Fruit fly (Drosophila melanogaster): ENCODE results near the gene CG4995.

Gene CG4995

DNA sequence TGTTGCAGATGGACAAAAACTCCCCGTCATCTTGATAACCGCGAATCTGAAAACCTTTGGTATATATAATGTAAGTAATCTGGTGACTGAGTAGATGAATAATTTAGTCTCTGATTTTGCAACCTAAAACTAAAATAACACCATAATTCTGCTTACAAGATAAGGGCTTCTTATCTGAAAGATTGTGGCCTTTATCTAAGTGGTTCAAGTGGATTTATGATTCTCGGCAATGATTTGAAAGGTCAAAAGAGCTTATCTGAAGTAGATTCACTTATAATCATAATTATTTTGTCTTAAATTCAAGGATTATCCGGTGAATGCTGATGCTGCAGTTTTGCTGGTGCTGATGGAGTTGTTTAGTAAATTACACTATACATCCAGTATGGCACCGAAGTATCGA is 6.4 kb upstream of the CG4995 start (continued):
- TF ChIP-seq CG8478 (optimal IDR thresholded peaks at IDR 0.05) (no peak), nerfin-2 (GFP tag; IDR thresholded peaks at IDR 0.05; ENCODE audit: partially characterized antibody) (no peak), Six4 (GFP tag; optimal IDR thresholded peaks at IDR 0.05) (no peak), bowl (GFP tag; IDR thresholded peaks at IDR 0.05) (no peak), sc (optimal IDR thresholded peaks at IDR 0.05) (no peak), sc (GFP tag; optimal IDR thresholded peaks at IDR 0.05) (no peak), grn (GFP tag; optimal IDR thresholded peaks at IDR 0.05) (peak; percentile 45), sqz (GFP tag; optimal IDR thresholded peaks at IDR 0.05) (no peak), br (optimal IDR thresholded peaks at IDR 0.05) (no peak), Usf (GFP tag; optimal IDR thresholded peaks at IDR 0.05) (no peak), CG13296 (GFP tag; optimal IDR thresholded peaks at IDR 0.05) (no peak), sug (tag; optimal IDR thresholded peaks at IDR 0.05) (peak; percentile 16), Med (GFP tag) (peak; percentile 6), Hey (tag; optimal IDR thresholded peaks at IDR 0.05) (no peak), CG11723 (GFP tag; optimal IDR thresholded peaks at IDR 0.05) (no peak), CG15696 (tag; optimal IDR thresholded peaks at IDR 0.05) (no peak), HmgD (GFP tag; optimal IDR thresholded peaks at IDR 0.05) (no peak), gt (GFP tag; IDR thresholded peaks at IDR 0.05) (no peak), Elba2 (GFP tag; optimal IDR thresholded peaks at IDR 0.05) (no peak), ssp (GFP tag; IDR thresholded peaks at IDR 0.05) (no peak), H15 (GFP tag; IDR thresholded peaks at IDR 0.05) (no peak), slp2 (GFP tag; optimal IDR thresholded peaks at IDR 0.05) (no peak), Ets65A (GFP tag) (no peak), CG4424 (GFP tag; optimal IDR thresholded peaks at IDR 0.05) (no peak), Eip74EF (GFP tag; optimal IDR thresholded peaks at IDR 0.05) (peak in 1 of 2 experiments; percentile 7), CG12071 (GFP tag; optimal IDR thresholded peaks at IDR 0.05) (no peak), CG9817 (tag; optimal IDR thresholded peaks at IDR 0.05) (no peak), org-1 (GFP tag; optimal IDR thresholded peaks at IDR 0.05) (no peak), CG10431 (GFP tag; optimal IDR thresholded peaks at IDR 0.05) (no peak), CG12659 (GFP tag; optimal IDR thresholded peaks at IDR 0.05) (no peak), chm (GFP tag; IDR thresholded peaks at IDR 0.05) (no peak), corto (GFP tag; optimal IDR thresholded peaks at IDR 0.05) (no peak)

DNA sequence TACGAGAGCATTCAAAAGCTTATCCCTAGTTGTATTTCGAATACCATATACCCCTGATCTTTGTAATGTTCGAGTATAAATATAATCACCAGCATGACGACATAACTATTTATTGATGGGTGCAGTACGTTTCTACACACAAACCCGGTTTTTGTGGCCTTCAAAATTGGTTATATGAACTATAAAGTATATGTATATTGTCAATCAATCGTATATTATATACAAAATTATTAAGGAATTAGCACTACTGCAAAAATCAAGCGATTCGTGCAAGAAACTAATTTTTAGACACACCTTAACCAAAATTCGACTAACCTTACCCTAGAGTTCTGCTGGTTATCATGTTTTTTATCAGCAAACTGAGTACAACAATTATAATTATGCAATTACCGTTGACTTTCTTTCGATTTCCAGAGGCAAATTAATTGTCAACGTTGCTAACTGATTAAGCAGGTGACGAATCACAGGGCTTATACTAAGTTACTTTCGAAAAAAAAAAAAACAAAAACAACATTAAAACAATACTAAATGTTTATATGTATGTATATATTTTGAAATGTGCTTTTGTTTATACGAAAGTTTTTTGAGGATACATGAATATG is 2.0 kb upstream of the CG4995 start:
- no peak for TF ChIP-seq sd (tag; optimal IDR thresholded peaks at IDR 0.05)
- TF ChIP-seq D19B (GFP tag; optimal IDR thresholded peaks at IDR 0.05): peak; percentile 66
- no peak for TF ChIP-seq CG8478 (optimal IDR thresholded peaks at IDR 0.05)
- TF ChIP-seq CG6765 (GFP tag; optimal IDR thresholded peaks at IDR 0.05): no peak
- TF ChIP-seq eve (GFP tag; optimal IDR thresholded peaks at IDR 0.05): peak in 1 of 2 experiments; percentile 28
- no peak for TF ChIP-seq Hr78 (GFP tag; optimal IDR thresholded peaks at IDR 0.05)
- peak; percentile 77 for TF ChIP-seq exex (tag; optimal IDR thresholded peaks at IDR 0.05)
- TF ChIP-seq CoRest (tag; optimal IDR thresholded peaks at IDR 0.05): no peak
- TF ChIP-seq Pdp1 (GFP tag; optimal IDR thresholded peaks at IDR 0.05): peak in 1 of 2 experiments; percentile 75
- TF ChIP-seq CG3281 (GFP tag; optimal IDR thresholded peaks at IDR 0.05): no peak
- no peak for TF ChIP-seq sima (GFP tag; optimal IDR thresholded peaks at IDR 0.05)
- TF ChIP-seq zen (tag; optimal IDR thresholded peaks at IDR 0.05): no peak
- no peak for TF ChIP-seq CG4707 (GFP tag; optimal IDR thresholded peaks at IDR 0.05)
- no peak for TF ChIP-seq Eip74EF (GFP tag; optimal IDR thresholded peaks at IDR 0.05)
- no peak for TF ChIP-seq ash1 (GFP tag; optimal IDR thresholded peaks at IDR 0.05)
- TF ChIP-seq emc (GFP tag; optimal IDR thresholded peaks at IDR 0.05): no peak
- no peak for TF ChIP-seq NK7.1 (GFP tag; optimal IDR thresholded peaks at IDR 0.05)
- peak; percentile 10 for TF ChIP-seq Med (GFP tag)
- TF ChIP-seq Myb (GFP tag; optimal IDR thresholded peaks at IDR 0.05): no peak
- no peak for TF ChIP-seq CG9932 (GFP tag; IDR thresholded peaks at IDR 0.05)
- TF ChIP-seq CG9437 (GFP tag; optimal IDR thresholded peaks at IDR 0.05): no peak
